Fruit fly (Drosophila melanogaster) whole organism, prepupa: ENCODE data around the gene CG14667.

Experiments used
- CG6276 ChIP-seq: fragments of 200-800 bp; sonication (Bioruptor generic); optimal IDR thresholded peaks from 2 replicates; lab custom pipeline; 2017; ENCODE audit warnings: missing biosample characterization, mild to moderate bottlenecking, missing genetic modification characterization
- Ets21C ChIP-seq: fragments of 200-800 bp; sonication (Bioruptor generic); optimal IDR thresholded peaks from 3 replicates; lab custom pipeline; 2016; ENCODE audit warnings: missing biosample characterization, missing genetic modification characterization
- cyc ChIP-seq: fragments of 200-800 bp; sonication (Bioruptor generic); optimal IDR thresholded peaks from 3 replicates; lab custom pipeline; 2016; ENCODE audit warnings: missing biosample characterization, missing genetic modification characterization
- net ChIP-seq: fragments of 200-800 bp; sonication (Bioruptor generic); optimal IDR thresholded peaks from 3 replicates; lab custom pipeline; 2016; ENCODE audit warnings: missing biosample characterization, missing genetic modification characterization

- TF ChIP-seq net = no peak
- no peak for TF ChIP-seq cyc
- TF ChIP-seq CG6276 (GFP tag; lab: Kevin White, UChicago) = no peak
- no peak for TF ChIP-seq Ets21C
Observed at dm6 chr3R:5412987-5413386, 38.2 kb downstream of the CG14667 start.
